Worm (Caenorhabditis elegans): Measurements from ENCODE around the gene cup-4.

cup-4 gene

ce11 chrIII:7834848-7835247 lies 31.4 kb upstream of the cup-4 start (continued):
- TF ChIP-seq pqm-1 (tag; optimal IDR thresholded peaks at IDR 0.05) (no peak), sox-4 (tag; optimal IDR thresholded peaks at IDR 0.05) (peak; percentile 53), elt-2 (tag; optimal IDR thresholded peaks at IDR 0.05) (no peak)

ce11 chrIII:7835684-7836083 lies 30.6 kb upstream of the cup-4 start:
- peak; percentile 49 for TF ChIP-seq pax-3 (tag; optimal IDR thresholded peaks at IDR 0.05)
- TF ChIP-seq vab-15 (tag; optimal IDR thresholded peaks at IDR 0.05) = no peak
- TF ChIP-seq fkh-8 (tag; optimal IDR thresholded peaks at IDR 0.05) = peak; percentile 23
- no peak for TF ChIP-seq nhr-90 (tag; optimal IDR thresholded peaks at IDR 0.05; ENCODE audit: poor library complexity)
- no peak for TF ChIP-seq xbp-1 (tag; optimal IDR thresholded peaks at IDR 0.05)
- no peak for TF ChIP-seq ztf-4 (tag; optimal IDR thresholded peaks at IDR 0.05)
- no peak for TF ChIP-seq egl-27 (tag; optimal IDR thresholded peaks at IDR 0.05)
- TF ChIP-seq dsc-1 (tag; optimal IDR thresholded peaks at IDR 0.05) = peak; percentile 93
- no peak for TF ChIP-seq hpl-2 (GFP tag; optimal IDR thresholded peaks at IDR 0.05)

- TF ChIP-seq blmp-1 (tag; optimal IDR thresholded peaks at IDR 0.05) (no peak), nhr-20 (tag; optimal IDR thresholded peaks at IDR 0.05) (no peak), sox-4 (tag; optimal IDR thresholded peaks at IDR 0.05) (peak; percentile 51), ceh-82 (tag; optimal IDR thresholded peaks at IDR 0.05) (no peak), pax-3 (tag; optimal IDR thresholded peaks at IDR 0.05) (peak; percentile 77), grh-1 (GFP tag; IDR thresholded peaks at IDR 0.05) (no peak), ceh-63 (GFP tag; optimal IDR thresholded peaks at IDR 0.05) (no peak), dpl-1 (GFP tag; optimal IDR thresholded peaks at IDR 0.05) (no peak), egl-27 (tag; optimal IDR thresholded peaks at IDR 0.05) (no peak), lin-39 (tag; optimal IDR thresholded peaks at IDR 0.05) (no peak), nhr-237 (tag; optimal IDR thresholded peaks at IDR 0.05) (no peak), nhr-71 (tag; optimal IDR thresholded peaks at IDR 0.05) (peak; percentile 5), nhr-85 (tag) (no peak), egl-13 (tag; optimal IDR thresholded peaks at IDR 0.05) (peak; percentile 31), nhr-77 (tag; optimal IDR thresholded peaks at IDR 0.05) (no peak), fkh-8 (tag; optimal IDR thresholded peaks at IDR 0.05) (peak; percentile 20), ets-5 (GFP tag; IDR thresholded peaks at IDR 0.05) (no peak), lir-3 (tag; optimal IDR thresholded peaks at IDR 0.05; ENCODE audit: poor library complexity) (no peak), F16B12.6 (tag; optimal IDR thresholded peaks at IDR 0.05) (no peak), ces-1 (GFP tag; optimal IDR thresholded peaks at IDR 0.05) (no peak), unc-86 (tag; optimal IDR thresholded peaks at IDR 0.05) (no peak), ama-1 (optimal IDR thresholded peaks at IDR 0.05) (no peak), dsc-1 (tag; optimal IDR thresholded peaks at IDR 0.05) (peak; percentile 97), fkh-4 (tag; optimal IDR thresholded peaks at IDR 0.05; ENCODE audit: borderline replicate concordance) (peak; percentile 2), nhr-47 (tag; optimal IDR thresholded peaks at IDR 0.05) (peak; percentile 32), isw-1 (GFP tag; IDR thresholded peaks at IDR 0.05) (no peak)
These were observed 28.7 kb upstream of the cup-4 start for ce11 chrIII:7837567-7837966.

ce11 chrIII:7838907-7839642 lies 27.2 kb upstream of the cup-4 start, which contains the start of gene ceh-23:
ceh-23 (plus strand) TSS chrIII:7839592.
- TF ChIP-seq dpl-1 (GFP tag; optimal IDR thresholded peaks at IDR 0.05) (no peak), ceh-8 (GFP tag; optimal IDR thresholded peaks at IDR 0.05) (peak; percentile 43), mef-2 (tag; optimal IDR thresholded peaks at IDR 0.05) (no peak), fkh-8 (tag; optimal IDR thresholded peaks at IDR 0.05) (peak; percentile 61), C04F5.9 (tag; optimal IDR thresholded peaks at IDR 0.05) (no peak), egl-27 (tag; optimal IDR thresholded peaks at IDR 0.05) (no peak), C34B4.2 (tag; optimal IDR thresholded peaks at IDR 0.05) (no peak), pag-3 (tag; optimal IDR thresholded peaks at IDR 0.05; ENCODE audit: borderline replicate concordance, insufficient read depth) (no peak), unc-30 (tag; optimal IDR thresholded peaks at IDR 0.05) (no peak), snpc-4 (tag; optimal IDR thresholded peaks at IDR 0.05) (no peak), nhr-11 (tag; optimal IDR thresholded peaks at IDR 0.05) (peak; percentile 29), zip-4 (GFP tag; optimal IDR thresholded peaks at IDR 0.05) (no peak), unc-98 (GFP tag; IDR thresholded peaks at IDR 0.05) (no peak), aly-2 (tag; optimal IDR thresholded peaks at IDR 0.05) (no peak), lin-35 (GFP tag; optimal IDR thresholded peaks at IDR 0.05) (no peak), tlp-1 (tag; optimal IDR thresholded peaks at IDR 0.05) (no peak), lin-13 (GFP tag; optimal IDR thresholded peaks at IDR 0.05) (no peak), mdl-1 (tag; optimal IDR thresholded peaks at IDR 0.05) (no peak), vab-15 (tag; optimal IDR thresholded peaks at IDR 0.05) (no peak)

All from whole organism, L1 larva.